Worm (Caenorhabditis elegans) whole organism, L2 larva: ENCODE results near the gene C34C12.9.

ENCODE experiments used
- C34F6.9 ChIP-seq: fragments of 150-350 bp; optimal IDR thresholded peaks from 2 replicates; lab custom pipeline; 2014; ENCODE audit warnings: missing biosample characterization, missing genetic modification characterization
- alr-1 ChIP-seq: fragments of 150-350 bp; optimal IDR thresholded peaks from 2 replicates; lab custom pipeline; 2014; ENCODE audit warnings: missing biosample characterization, missing genetic modification characterization
- aly-2 ChIP-seq: fragments of 150-350 bp; optimal IDR thresholded peaks from 2 replicates; lab custom pipeline; 2014; ENCODE audit warnings: missing biosample characterization, missing genetic modification characterization
- mbf-1 ChIP-seq: sonication (generic microtip); optimal IDR thresholded peaks from 2 replicates; lab custom pipeline; 2017; ENCODE audit warnings: missing biosample characterization, missing genetic modification characterization
- nhr-77 ChIP-seq: fragments of 150-350 bp; optimal IDR thresholded peaks from 2 replicates; lab custom pipeline; 2014; ENCODE audit warnings: missing biosample characterization, missing genetic modification characterization
- sem-4 ChIP-seq: fragments of 150-350 bp; optimal IDR thresholded peaks from 2 replicates; lab custom pipeline; 2014; ENCODE audit warnings: missing biosample characterization, missing genetic modification reagents, missing genetic modification characterization
- skn-1 ChIP-seq: sonication (generic microtip); optimal IDR thresholded peaks from 2 replicates; lab custom pipeline; 2017; ENCODE audit warnings: missing biosample characterization, missing genetic modification characterization
- snpc-4 ChIP-seq: fragments of 150-350 bp; optimal IDR thresholded peaks from 2 replicates; lab custom pipeline; 2014; ENCODE audit warnings: missing biosample characterization, missing genetic modification characterization
- unc-62 ChIP-seq: fragments of 150-350 bp; optimal IDR thresholded peaks from 2 replicates; lab custom pipeline; 2014; ENCODE audit warnings: missing biosample characterization, missing genetic modification reagents, missing genetic modification characterization

- TF ChIP-seq mbf-1 (tag; lab: Kevin White, UChicago) (no peak), skn-1 (tag; lab: Kevin White, UChicago) (no peak), unc-62 (no peak), sem-4 (tag; lab: Kevin White, UChicago) (no peak), C34F6.9 (tag; lab: Kevin White, UChicago) (no peak), alr-1 (tag; lab: Kevin White, UChicago) (no peak), nhr-77 (tag; lab: Kevin White, UChicago) (no peak), aly-2 (tag; lab: Kevin White, UChicago) (no peak), snpc-4 (tag; lab: Kevin White, UChicago) (no peak)
Measured at ce11 chrIII:3468384-3468783, 6.9 kb downstream of the C34C12.9 start.
